Worm (Caenorhabditis elegans): ENCODE results near the gene F36H9.2.

Gene F36H9.2

ce11 chrV:1824528-1824927 lies 36.3 kb downstream of the F36H9.2 start:
- TF ChIP-seq nhr-237 (tag; optimal IDR thresholded peaks at IDR 0.05) = no peak
- TF ChIP-seq cnd-1 (tag; optimal IDR thresholded peaks at IDR 0.05) = no peak
- no peak for TF ChIP-seq ceh-83 (GFP tag; optimal IDR thresholded peaks at IDR 0.05)
- no peak for TF ChIP-seq sptf-1 (tag; optimal IDR thresholded peaks at IDR 0.05)
- TF ChIP-seq pha-4 (tag; optimal IDR thresholded peaks at IDR 0.05) = no peak
- TF ChIP-seq nhr-12 (tag; optimal IDR thresholded peaks at IDR 0.05) = no peak

DNA sequence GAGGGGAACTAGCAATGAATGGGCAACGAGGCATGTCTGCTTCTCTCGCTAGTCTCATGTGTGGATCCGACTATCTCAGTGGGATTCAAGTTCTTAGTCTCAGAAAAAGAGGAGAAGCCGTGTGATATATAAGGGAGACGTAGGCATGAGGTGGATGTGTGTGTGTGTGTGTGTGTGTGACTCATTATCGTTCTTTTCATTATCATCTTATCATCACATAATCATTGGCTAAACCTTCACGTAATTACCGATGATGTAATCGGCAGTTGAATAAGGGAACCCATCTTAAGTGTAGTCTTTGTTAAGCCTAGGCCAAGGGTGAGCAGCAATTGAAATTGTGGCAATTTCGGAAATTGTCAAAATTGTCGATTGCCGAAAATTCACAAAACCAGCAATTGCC lies 41.7 kb downstream of the F36H9.2 start, which contains the start of gene Y32G9B.1:
Gene Y32G9B.1, minus strand, starts transcription at position 101 of the 400 bp plus-strand sequence.
- TF ChIP-seq nhr-2 (tag; optimal IDR thresholded peaks at IDR 0.05) (no peak), ham-2 (GFP tag; optimal IDR thresholded peaks at IDR 0.05) (no peak), pha-4 (tag; optimal IDR thresholded peaks at IDR 0.05) (no peak), unc-62 (GFP tag; optimal IDR thresholded peaks at IDR 0.05) (no peak), ceh-39 (tag; optimal IDR thresholded peaks at IDR 0.05) (no peak), bed-3 (GFP tag; optimal IDR thresholded peaks at IDR 0.05) (no peak), unc-120 (tag; optimal IDR thresholded peaks at IDR 0.05; ENCODE audit: poor library complexity, severe bottlenecking) (no peak), nhr-76 (tag; optimal IDR thresholded peaks at IDR 0.05) (no peak), M03D4.4 (tag; optimal IDR thresholded peaks at IDR 0.05) (no peak), ces-1 (GFP tag; optimal IDR thresholded peaks at IDR 0.05) (no peak), nhr-28 (tag; optimal IDR thresholded peaks at IDR 0.05) (no peak), ceh-43 (GFP tag; optimal IDR thresholded peaks at IDR 0.05) (no peak)

DNA sequence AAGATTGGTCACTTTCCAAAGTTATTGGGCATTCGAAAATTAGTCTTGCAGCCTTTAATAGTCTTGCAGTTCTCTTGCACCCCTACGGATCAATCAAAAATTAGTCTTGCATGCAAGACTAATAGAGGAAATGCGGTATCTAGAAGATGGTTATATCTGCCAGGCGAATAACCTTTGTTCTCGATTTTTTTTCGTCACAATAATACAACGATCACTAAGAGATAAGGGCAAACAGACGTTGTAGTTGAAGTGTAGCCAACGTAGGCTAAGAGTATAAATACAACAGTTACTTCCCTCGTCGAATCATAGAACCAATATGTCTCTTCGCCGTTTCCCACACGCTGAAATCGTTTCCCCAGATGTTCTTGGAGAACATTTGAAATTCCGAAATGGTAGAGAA lies 53.5 kb downstream of the F36H9.2 start, which contains the start of gene T10B5.8:
Gene T10B5.8, plus strand, starts transcription at position 301 of the 400 bp plus-strand sequence.
- TF ChIP-seq mls-2 (tag; optimal IDR thresholded peaks at IDR 0.05) = no peak
- no peak for TF ChIP-seq ces-1 (GFP tag; optimal IDR thresholded peaks at IDR 0.05)
- TF ChIP-seq zip-8 (tag; optimal IDR thresholded peaks at IDR 0.05) = no peak
- TF ChIP-seq ceh-43 (GFP tag; optimal IDR thresholded peaks at IDR 0.05) = no peak
- TF ChIP-seq lsy-2 (tag; optimal IDR thresholded peaks at IDR 0.05) = no peak
- no peak for TF ChIP-seq drap-1 (GFP tag; optimal IDR thresholded peaks at IDR 0.05)
- TF ChIP-seq ceh-39 (tag; optimal IDR thresholded peaks at IDR 0.05) = no peak
- TF ChIP-seq ham-2 (GFP tag; optimal IDR thresholded peaks at IDR 0.05) = no peak
- TF ChIP-seq nhr-76 (tag; optimal IDR thresholded peaks at IDR 0.05) = no peak
- TF ChIP-seq sptf-1 (tag; optimal IDR thresholded peaks at IDR 0.05) = no peak
- no peak for TF ChIP-seq blmp-1 (tag; optimal IDR thresholded peaks at IDR 0.05)
- no peak for TF ChIP-seq nhr-2 (tag; optimal IDR thresholded peaks at IDR 0.05)
- TF ChIP-seq snpc-4 (tag; optimal IDR thresholded peaks at IDR 0.05) = no peak
- TF ChIP-seq hlh-1 (tag; optimal IDR thresholded peaks at IDR 0.05) = no peak
- no peak for TF ChIP-seq M03D4.4 (tag; optimal IDR thresholded peaks at IDR 0.05)
- TF ChIP-seq nhr-12 (tag; optimal IDR thresholded peaks at IDR 0.05) = no peak
- TF ChIP-seq lin-13 (tag; optimal IDR thresholded peaks at IDR 0.05) = no peak
- no peak for TF ChIP-seq nhr-237 (tag; optimal IDR thresholded peaks at IDR 0.05)
- TF ChIP-seq ztf-11 (tag; optimal IDR thresholded peaks at IDR 0.05) = no peak
- TF ChIP-seq unc-39 (tag; optimal IDR thresholded peaks at IDR 0.05) = no peak

All from whole organism, mixed stage, embryonic.